Fruit fly (Drosophila melanogaster) whole organism, embryonic: ENCODE results near the gene CG11811.
A peak's percentile ranks its signal among the peaks of the same experiment; 100 is the strongest.

ENCODE experiments used
- B-H2 ChIP-seq: fragments of 200-800 bp; sonication (Bioruptor generic); optimal IDR thresholded peaks from 2 replicates; lab custom pipeline; 2018; ENCODE audit warnings: missing biosample characterization, mild to moderate bottlenecking, missing genetic modification characterization
- CG10147 ChIP-seq: fragments of 200-800 bp; sonication (Bioruptor generic); optimal IDR thresholded peaks from 2 replicates; lab custom pipeline; 2019; ENCODE audit warnings: missing biosample characterization, mild to moderate bottlenecking, missing genetic modification characterization, moderate library complexity
- CG10959 ChIP-seq: fragments of 200-800 bp; sonication (Bioruptor generic); IDR thresholded peaks from 2 replicates; pipeline ENCODE4 v1.3.6; 2022; ENCODE audit warnings: missing biosample characterization, missing genetic modification characterization
- CG11695 ChIP-seq: fragments of 200-800 bp; sonication (Bioruptor generic); IDR thresholded peaks from 3 replicates; pipeline ENCODE4 v1.3.6; 2022; ENCODE audit warnings: missing biosample characterization, missing genetic modification characterization
- CG13296 ChIP-seq: fragments of 200-800 bp; sonication (Bioruptor generic); optimal IDR thresholded peaks from 3 replicates; lab custom pipeline; 2018; ENCODE audit warnings: missing biosample characterization, mild to moderate bottlenecking, missing genetic modification characterization
- CG13624 ChIP-seq: fragments of 200-800 bp; sonication (Bioruptor generic); optimal IDR thresholded peaks from 2 replicates; lab custom pipeline; 2016; ENCODE audit warnings: missing biosample characterization, missing genetic modification characterization
- CG17186 ChIP-seq: fragments of 200-800 bp; sonication (Bioruptor generic); optimal IDR thresholded peaks from 3 replicates; lab custom pipeline; 2017; ENCODE audit warnings: missing biosample characterization, missing genetic modification reagents, missing genetic modification characterization
- CG17359 ChIP-seq: fragments of 200-800 bp; sonication (Bioruptor generic); optimal IDR thresholded peaks from 3 replicates; lab custom pipeline; 2018; ENCODE audit warnings: missing biosample characterization, mild to moderate bottlenecking, missing genetic modification characterization, moderate library complexity
- CG1832 ChIP-seq: fragments of 200-800 bp; sonication (Bioruptor generic); optimal IDR thresholded peaks from 2 replicates; lab custom pipeline; 2017; ENCODE audit warnings: missing biosample characterization, mild to moderate bottlenecking, missing genetic modification characterization, inconsistent platforms
- CG31224 ChIP-seq: fragments of 200-800 bp; sonication (Bioruptor generic); IDR thresholded peaks from 2 replicates; pipeline ENCODE4 v1.3.6; 2022; ENCODE audit warnings: missing biosample characterization, missing genetic modification characterization
- CG33213 ChIP-seq: fragments of 200-800 bp; sonication (Bioruptor generic); optimal IDR thresholded peaks from 3 replicates; lab custom pipeline; 2016; ENCODE audit warnings: missing biosample characterization, missing genetic modification characterization
- CG34376 ChIP-seq: fragments of 200-800 bp; sonication (Bioruptor generic); optimal IDR thresholded peaks from 2 replicates; lab custom pipeline; 2018; ENCODE audit warnings: missing biosample characterization, mild to moderate bottlenecking, missing genetic modification characterization
- CG42726 ChIP-seq: fragments of 200-800 bp; sonication (Bioruptor generic); IDR thresholded peaks from 2 replicates; pipeline ENCODE4 v1.3.6; 2022; ENCODE audit warnings: missing biosample characterization, missing genetic modification characterization; ENCODE audit not compliant: partially characterized antibody
- CG4282 ChIP-seq: fragments of 200-800 bp; sonication (Bioruptor generic); optimal IDR thresholded peaks from 2 replicates; lab custom pipeline; 2016; ENCODE audit warnings: missing biosample characterization, missing genetic modification characterization
- CG6272 ChIP-seq: fragments of 200-800 bp; sonication (Bioruptor generic); IDR thresholded peaks from 2 replicates; pipeline ENCODE4 v1.3.6; 2022; ENCODE audit warnings: missing biosample characterization, missing genetic modification characterization
- CG6689 ChIP-seq: fragments of 200-800 bp; sonication (Bioruptor generic); IDR thresholded peaks from 2 replicates; pipeline ENCODE4 v1.3.6; 2022; ENCODE audit warnings: missing biosample characterization, missing genetic modification characterization
- CG7271 ChIP-seq: fragments of 200-800 bp; sonication (Bioruptor generic); optimal IDR thresholded peaks from 2 replicates; lab custom pipeline; 2018; ENCODE audit warnings: missing biosample characterization, mild to moderate bottlenecking, missing genetic modification characterization, moderate library complexity
- CG7963 ChIP-seq: fragments of 200-800 bp; sonication (Bioruptor generic); IDR thresholded peaks from 3 replicates; pipeline ENCODE4 v1.3.6; 2022; ENCODE audit warnings: missing biosample characterization, missing genetic modification characterization; ENCODE audit not compliant: partially characterized antibody
- CG7987 ChIP-seq: fragments of 200-800 bp; sonication (Bioruptor generic); optimal IDR thresholded peaks from 2 replicates; lab custom pipeline; 2018; ENCODE audit warnings: missing biosample characterization, mild to moderate bottlenecking, missing genetic modification characterization, moderate library complexity
- CG9817 ChIP-seq: fragments of 200-800 bp; sonication (Bioruptor generic); optimal IDR thresholded peaks from 2 replicates; lab custom pipeline; 2018; ENCODE audit warnings: missing biosample characterization, mild to moderate bottlenecking, missing genetic modification characterization, moderate library complexity
- CkIIα-i1 ChIP-seq: fragments of 200-800 bp; sonication (Bioruptor generic); IDR thresholded peaks from 2 replicates; pipeline ENCODE4 v1.3.6; 2022; ENCODE audit warnings: missing biosample characterization, missing genetic modification characterization
- D ChIP-seq, 2 experiments: fragments of 200-800 bp in 1 of 2; fragments of >200 bp in 1 of 2; sonication (Bioruptor generic) in 1 of 2; optimal IDR thresholded peaks; 2 replicates in 1 of 2; 3 replicates in 1 of 2; lab custom pipeline; 2017; ENCODE audit warnings: mild to moderate bottlenecking in 1 of 2, missing biosample characterization in 1 of 2, missing genetic modification characterization in 1 of 2, missing genetic modification reagents in 1 of 2
- D19B ChIP-seq: fragments of 200-800 bp; sonication (Bioruptor generic); optimal IDR thresholded peaks from 2 replicates; lab custom pipeline; 2017; ENCODE audit warnings: missing biosample characterization, mild to moderate bottlenecking, missing genetic modification characterization
- Dbx ChIP-seq: fragments of 200-800 bp; sonication (Bioruptor generic); IDR thresholded peaks from 3 replicates; pipeline ENCODE4 v1.3.6; 2022; ENCODE audit warnings: missing biosample characterization, missing genetic modification characterization
- Drgx ChIP-seq: fragments of 200-800 bp; sonication (Bioruptor generic); IDR thresholded peaks from 2 replicates; pipeline ENCODE4 v1.3.6; 2022; ENCODE audit warnings: missing biosample characterization, missing genetic modification characterization
- HLHmδ ChIP-seq: fragments of 200-800 bp; sonication (Bioruptor generic); optimal IDR thresholded peaks from 2 replicates; lab custom pipeline; 2018; ENCODE audit warnings: missing biosample characterization, mild to moderate bottlenecking, missing genetic modification characterization, moderate library complexity
- Hand ChIP-seq: fragments of 200-800 bp; sonication (Bioruptor generic); optimal IDR thresholded peaks from 2 replicates; lab custom pipeline; 2017; ENCODE audit warnings: mild to moderate bottlenecking, missing biosample characterization, missing genetic modification reagents, missing genetic modification characterization
- Mad ChIP-seq: fragments of 200-800 bp; sonication (Bioruptor generic); optimal IDR thresholded peaks from 2 replicates; lab custom pipeline; 2016; ENCODE audit warnings: missing biosample characterization, missing genetic modification characterization
- Six4 ChIP-seq: fragments of 200-800 bp; sonication (Bioruptor generic); optimal IDR thresholded peaks from 2 replicates; lab custom pipeline; 2016; ENCODE audit warnings: missing biosample characterization, missing genetic modification characterization
- Spps ChIP-seq: fragments of 200-800 bp; sonication (Bioruptor generic); optimal IDR thresholded peaks from 2 replicates; lab custom pipeline; 2018; ENCODE audit warnings: missing biosample characterization, mild to moderate bottlenecking, missing genetic modification characterization
- cg ChIP-seq: fragments of 200-800 bp; sonication (Bioruptor generic); optimal IDR thresholded peaks from 3 replicates; lab custom pipeline; 2019; ENCODE audit warnings: missing biosample characterization, mild to moderate bottlenecking, missing genetic modification characterization, moderate library complexity
- crol ChIP-seq: fragments of 200-800 bp; sonication (Bioruptor generic); IDR thresholded peaks from 2 replicates; pipeline ENCODE4 v1.3.6; 2022; ENCODE audit warnings: missing biosample characterization, missing genetic modification characterization
- dimm ChIP-seq: fragments of 200-800 bp; sonication (Bioruptor generic); IDR thresholded peaks from 2 replicates; pipeline ENCODE4 v1.3.6; 2022; ENCODE audit warnings: missing biosample characterization, missing genetic modification characterization
- en ChIP-seq: fragments of 200-800 bp; sonication (Bioruptor generic); optimal IDR thresholded peaks from 2 replicates; lab custom pipeline; 2016; ENCODE audit warnings: missing biosample characterization, missing genetic modification characterization
- fu2 ChIP-seq: fragments of 200-800 bp; sonication (Bioruptor generic); optimal IDR thresholded peaks from 2 replicates; lab custom pipeline; 2016; ENCODE audit warnings: missing biosample characterization, missing genetic modification characterization
- insv ChIP-seq, 2 experiments: fragments of 200-800 bp; sonication (Bioruptor generic); optimal IDR thresholded peaks; 3 replicates each; lab custom pipeline; 2016 to 2018; ENCODE audit warnings: missing biosample characterization in 2 of 2, missing genetic modification characterization in 2 of 2
- jumu ChIP-seq: fragments of 200-800 bp; sonication (Bioruptor generic); optimal IDR thresholded peaks from 3 replicates; lab custom pipeline; 2016; ENCODE audit warnings: missing biosample characterization, missing genetic modification characterization
- ken ChIP-seq: fragments of 200-800 bp; sonication (Bioruptor generic); IDR thresholded peaks from 3 replicates; pipeline ENCODE4 v1.3.6; 2022; ENCODE audit warnings: missing biosample characterization, missing genetic modification characterization
- mam ChIP-seq: fragments of 200-800 bp; sonication (Bioruptor generic); optimal IDR thresholded peaks from 3 replicates; lab custom pipeline; 2016; ENCODE audit warnings: missing biosample characterization, missing genetic modification characterization
- pho ChIP-seq: fragments of 200-800 bp; sonication (Bioruptor generic); optimal IDR thresholded peaks from 2 replicates; lab custom pipeline; 2016; ENCODE audit warnings: missing biosample characterization, missing genetic modification characterization
- pros ChIP-seq: fragments of 200-800 bp; sonication (Bioruptor generic); optimal IDR thresholded peaks from 3 replicates; lab custom pipeline; 2019; ENCODE audit warnings: missing biosample characterization, mild to moderate bottlenecking, missing genetic modification characterization, moderate library complexity
- rib ChIP-seq: fragments of 200-800 bp; sonication (Bioruptor generic); IDR thresholded peaks from 2 replicates; pipeline ENCODE4 v1.3.6; 2022; ENCODE audit warnings: missing biosample characterization, missing genetic modification characterization
- run ChIP-seq: fragments of 200-800 bp; sonication (Bioruptor generic); optimal IDR thresholded peaks from 3 replicates; lab custom pipeline; 2018; ENCODE audit warnings: missing biosample characterization, mild to moderate bottlenecking, missing genetic modification characterization
- scrt ChIP-seq: fragments of 200-800 bp; sonication (Bioruptor generic); optimal IDR thresholded peaks from 2 replicates; lab custom pipeline; 2018; ENCODE audit warnings: missing biosample characterization, mild to moderate bottlenecking, missing genetic modification characterization, moderate library complexity
- sug ChIP-seq: fragments of 200-800 bp; optimal IDR thresholded peaks from 2 replicates; lab custom pipeline; 2019; ENCODE audit warnings: missing biosample characterization, mild to moderate bottlenecking, missing genetic modification characterization, moderate library complexity
- tin ChIP-seq: fragments of 200-800 bp; sonication (Bioruptor generic); optimal IDR thresholded peaks from 3 replicates; lab custom pipeline; 2016; ENCODE audit warnings: missing biosample characterization, missing genetic modification characterization
- ttk ChIP-seq: fragments of 200-800 bp; sonication (Bioruptor generic); IDR thresholded peaks from 2 replicates; pipeline ENCODE4 v2.1.2; 2022; ENCODE audit warnings: missing biosample characterization, missing genetic modification characterization
- twi ChIP-seq: fragments of 200-800 bp; optimal IDR thresholded peaks from 2 replicates; lab custom pipeline; 2019; ENCODE audit warnings: missing biosample characterization, mild to moderate bottlenecking, missing genetic modification characterization, moderate library complexity
- tx ChIP-seq: fragments of 200-800 bp; sonication (Bioruptor generic); optimal IDR thresholded peaks from 2 replicates; lab custom pipeline; 2016; ENCODE audit warnings: missing biosample characterization, missing genetic modification characterization
- zen ChIP-seq: fragments of 200-800 bp; sonication (Bioruptor generic); optimal IDR thresholded peaks from 3 replicates; lab custom pipeline; 2018; ENCODE audit warnings: missing biosample characterization, mild to moderate bottlenecking, missing genetic modification characterization, moderate library complexity

Gene CG11811

DNA sequence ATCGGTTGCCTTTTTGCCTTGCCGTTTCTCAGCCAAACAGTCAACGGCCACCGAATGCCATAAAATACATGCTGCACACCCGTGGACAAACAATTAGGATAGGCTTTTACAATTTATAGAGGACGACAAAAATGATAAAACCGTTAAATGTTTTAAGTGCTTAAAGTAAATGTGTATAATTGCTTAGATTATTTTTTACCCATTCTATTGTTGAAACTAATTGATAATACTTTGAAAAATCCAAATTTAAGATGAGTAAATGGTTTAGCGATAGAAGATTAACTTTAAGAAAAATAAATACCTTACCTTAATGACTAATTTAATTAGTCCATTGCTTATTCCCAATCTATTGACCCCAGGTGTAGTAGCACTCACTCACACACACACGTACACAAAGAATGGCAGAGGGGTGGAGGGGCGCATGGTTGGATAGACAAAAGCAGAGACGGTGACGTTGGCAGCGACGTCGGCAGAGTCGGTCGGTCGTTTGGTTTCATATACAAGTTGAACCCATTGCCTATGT lies 12.2 kb upstream of the CG11811 start (continued):
- TF ChIP-seq Spps (tag; lab: Kevin White, UChicago) (peak; percentile 84), cg (GFP tag; lab: Kevin White, UChicago) (peak; percentile 90), CG6689 (GFP tag; lab: Robert Waterston, UW) (peak; percentile 96), HLHmδ (no peak), CG42726 (GFP tag; lab: Robert Waterston, UW) (no peak), tx (GFP tag; lab: Kevin White, UChicago) (peak; percentile 84), pho (GFP tag; lab: Kevin White, UChicago) (peak; percentile 92), scrt (GFP tag; lab: Kevin White, UChicago) (peak; percentile 90), CG34376 (GFP tag; lab: Kevin White, UChicago) (peak; percentile 92), D19B (peak; percentile 83), twi (tag; lab: Kevin White, UChicago) (peak; percentile 87), CG4282 (GFP tag; lab: Kevin White, UChicago) (peak; percentile 9), fu2 (GFP tag; lab: Kevin White, UChicago) (peak; percentile 80), mam (GFP tag; lab: Kevin White, UChicago) (peak; percentile 88), CG7987 (GFP tag; lab: Kevin White, UChicago) (peak; percentile 85), CG33213 (peak; percentile 67), insv (GFP tag; optimal IDR thresholded peaks at IDR 0.05; lab: Kevin White, UChicago) (peak in 1 of 2 experiments; percentile 75), run (tag; lab: Kevin White, UChicago) (peak; percentile 96), dimm (GFP tag; lab: Robert Waterston, UW) (no peak; the same call in 1 of the 2 replicates), tin (peak; percentile 89), Drgx (GFP tag; lab: Robert Waterston, UW) (peak; percentile 90), jumu (GFP tag; lab: Kevin White, UChicago) (peak; percentile 90), en (GFP tag; lab: Kevin White, UChicago) (peak; percentile 88), pros (peak; percentile 92), CG1832 (GFP tag; lab: Kevin White, UChicago) (no peak), ken (GFP tag; lab: Robert Waterston, UW) (peak; percentile 87), Hand (GFP tag; lab: Kevin White, UChicago) (peak; percentile 92), CG17186 (GFP tag; lab: Kevin White, UChicago) (peak; percentile 2), CG6272 (GFP tag; lab: Robert Waterston, UW) (peak; percentile 76), CG11695 (peak; percentile 98), CG7963 (GFP tag; lab: Robert Waterston, UW) (no peak), ttk (GFP tag; lab: Robert Waterston, UW) (peak; percentile 93), D (optimal IDR thresholded peaks at IDR 0.05; lab: Kevin White, UChicago) (no peak), D (GFP tag; optimal IDR thresholded peaks at IDR 0.05; lab: Kevin White, UChicago) (peak; percentile 96), CG9817 (peak; percentile 95), Mad (GFP tag; lab: Kevin White, UChicago) (peak; percentile 82), CG7271 (tag; lab: Kevin White, UChicago) (no peak), CG13624 (peak; percentile 91), B-H2 (GFP tag; lab: Kevin White, UChicago) (peak; percentile 84), rib (GFP tag; lab: Robert Waterston, UW) (peak; percentile 85), CG10959 (GFP tag; lab: Robert Waterston, UW) (peak; percentile 69; the same call in 1 of the 2 replicates), CG17359 (tag; lab: Kevin White, UChicago) (peak; percentile 94), zen (tag; lab: Kevin White, UChicago) (peak; percentile 85), Dbx (GFP tag; lab: Robert Waterston, UW) (peak; percentile 91), CG13296 (GFP tag; lab: Kevin White, UChicago) (peak; percentile 96), crol (GFP tag; lab: Robert Waterston, UW) (peak; percentile 97), Six4 (GFP tag; lab: Kevin White, UChicago) (peak; percentile 90), CG31224 (peak; percentile 88), sug (tag; lab: Kevin White, UChicago) (peak; percentile 91), CkIIα-i1 (GFP tag; lab: Robert Waterston, UW) (0 out of 2 replicates have a peak, but pooled peaks have one; percentile 43), CG10147 (GFP tag; lab: Kevin White, UChicago) (peak; percentile 87)
